Worm (Caenorhabditis elegans) whole organism, L3 larva: ENCODE measurements around the gene gst-35.
"Not testable (repeated sequence)": the region's sequence is repeated elsewhere in the genome, so short reads cannot be mapped to it uniquely, and the experiment has no call there.

Experiments
- R02D3.7 ChIP-seq: fragments of 150-350 bp; optimal IDR thresholded peaks from 2 replicates; lab custom pipeline; 2014; ENCODE audit warnings: missing biosample characterization, missing genetic modification characterization
- ZK546.5 ChIP-seq: sonication (generic microtip); optimal IDR thresholded peaks from 2 replicates; lab custom pipeline; 2017; ENCODE audit warnings: missing biosample characterization, missing genetic modification characterization
- ama-1 ChIP-seq: fragments of 150-350 bp; optimal IDR thresholded peaks from 2 replicates; lab custom pipeline; 2018
- ceh-82 ChIP-seq: fragments of 150-350 bp; optimal IDR thresholded peaks from 2 replicates; lab custom pipeline; 2014; ENCODE audit warnings: missing biosample characterization, missing genetic modification characterization
- ceh-9 ChIP-seq: sonication (generic microtip); optimal IDR thresholded peaks from 2 replicates; lab custom pipeline; 2018; ENCODE audit warnings: missing biosample characterization, missing genetic modification characterization
- daf-12 ChIP-seq: fragments of 150-350 bp; optimal IDR thresholded peaks from 2 replicates; lab custom pipeline; 2014; ENCODE audit warnings: missing biosample characterization, missing genetic modification reagents, missing genetic modification characterization
- egl-5 ChIP-seq: fragments of 150-350 bp; optimal IDR thresholded peaks from 2 replicates; lab custom pipeline; 2017; ENCODE audit warnings: missing biosample characterization, missing genetic modification reagents, missing genetic modification characterization, inconsistent platforms
- eor-1 ChIP-seq, 2 experiments: fragments of 150-350 bp; optimal IDR thresholded peaks; 2 replicates each; lab custom pipeline; 2014 to 2018; ENCODE audit warnings: missing biosample characterization in 2 of 2, missing genetic modification characterization in 2 of 2
- fkh-10 ChIP-seq: sonication (generic microtip); optimal IDR thresholded peaks from 2 replicates; lab custom pipeline; 2017; ENCODE audit warnings: missing biosample characterization, missing genetic modification reagents, missing genetic modification characterization
- fos-1 ChIP-seq: fragments of 150-350 bp; optimal IDR thresholded peaks from 2 replicates; lab custom pipeline; 2014; ENCODE audit warnings: missing biosample characterization, missing genetic modification characterization
- jun-1 ChIP-seq: fragments of 150-350 bp; optimal IDR thresholded peaks from 2 replicates; lab custom pipeline; 2014; ENCODE audit warnings: missing biosample characterization, missing genetic modification reagents, missing genetic modification characterization
- lin-39 ChIP-seq: fragments of 150-350 bp; optimal IDR thresholded peaks from 2 replicates; lab custom pipeline; 2018; ENCODE audit warnings: missing biosample characterization, missing genetic modification reagents, missing genetic modification characterization
- mdl-1 ChIP-seq: fragments of 150-350 bp; optimal IDR thresholded peaks from 2 replicates; lab custom pipeline; 2014; ENCODE audit warnings: missing biosample characterization, missing genetic modification characterization
- mml-1 ChIP-seq: fragments of 150-350 bp; sonication (generic microtip); optimal IDR thresholded peaks from 3 replicates; lab custom pipeline; 2014; ENCODE audit warnings: missing biosample characterization, missing genetic modification characterization
- nhr-12 ChIP-seq: fragments of 150-350 bp; optimal IDR thresholded peaks from 2 replicates; lab custom pipeline; 2014; ENCODE audit warnings: missing biosample characterization, missing genetic modification characterization
- nhr-23 ChIP-seq: fragments of 150-350 bp; optimal IDR thresholded peaks from 2 replicates; lab custom pipeline; 2014; ENCODE audit warnings: missing biosample characterization, missing genetic modification reagents, missing genetic modification characterization
- nhr-237 ChIP-seq: fragments of 150-350 bp; optimal IDR thresholded peaks from 2 replicates; lab custom pipeline; 2014; ENCODE audit warnings: missing biosample characterization, missing genetic modification characterization
- nhr-25 ChIP-seq: sonication (generic microtip); optimal IDR thresholded peaks from 2 replicates; lab custom pipeline; 2017; ENCODE audit warnings: missing biosample characterization, missing genetic modification characterization
- nhr-67 ChIP-seq: fragments of 150-350 bp; optimal IDR thresholded peaks from 2 replicates; lab custom pipeline; 2014; ENCODE audit warnings: missing biosample characterization, missing genetic modification characterization
- nhr-76 ChIP-seq: fragments of 150-350 bp; sonication (generic microtip); optimal IDR thresholded peaks from 5 replicates; lab custom pipeline; 2014; ENCODE audit warnings: missing biosample characterization, missing genetic modification characterization
- pha-4 ChIP-seq: fragments of 150-350 bp; optimal IDR thresholded peaks from 2 replicates; lab custom pipeline; 2014; ENCODE audit warnings: missing biosample characterization, missing genetic modification reagents, missing genetic modification characterization
- sea-2 ChIP-seq: fragments of 150-350 bp; sonication (generic microtip); optimal IDR thresholded peaks from 4 replicates; lab custom pipeline; 2014; ENCODE audit warnings: missing biosample characterization, missing genetic modification reagents, missing genetic modification characterization
- skn-1 ChIP-seq: fragments of 150-350 bp; optimal IDR thresholded peaks from 2 replicates; lab custom pipeline; 2014; ENCODE audit warnings: missing biosample characterization, missing genetic modification characterization
- snpc-4 ChIP-seq: fragments of 150-350 bp; optimal IDR thresholded peaks from 2 replicates; lab custom pipeline; 2014; ENCODE audit warnings: missing biosample characterization, missing genetic modification characterization
- tbx-2 ChIP-seq: sonication (generic microtip); optimal IDR thresholded peaks from 2 replicates; lab custom pipeline; 2016; ENCODE audit warnings: mild to moderate bottlenecking, missing genetic modification characterization, missing compliant biosample characterization
- unc-39 ChIP-seq: sonication (generic microtip); optimal IDR thresholded peaks from 4 replicates; lab custom pipeline; 2017; ENCODE audit warnings: missing biosample characterization, missing genetic modification characterization
- unc-62 ChIP-seq: fragments of 150-350 bp; sonication (generic microtip); optimal IDR thresholded peaks from 4 replicates; lab custom pipeline; 2014; ENCODE audit warnings: missing biosample characterization, missing genetic modification reagents, missing genetic modification characterization
- ztf-11 ChIP-seq: fragments of 150-350 bp; optimal IDR thresholded peaks from 2 replicates; lab custom pipeline; 2014; ENCODE audit warnings: missing biosample characterization, missing genetic modification characterization

The gst-35 gene

DNA sequence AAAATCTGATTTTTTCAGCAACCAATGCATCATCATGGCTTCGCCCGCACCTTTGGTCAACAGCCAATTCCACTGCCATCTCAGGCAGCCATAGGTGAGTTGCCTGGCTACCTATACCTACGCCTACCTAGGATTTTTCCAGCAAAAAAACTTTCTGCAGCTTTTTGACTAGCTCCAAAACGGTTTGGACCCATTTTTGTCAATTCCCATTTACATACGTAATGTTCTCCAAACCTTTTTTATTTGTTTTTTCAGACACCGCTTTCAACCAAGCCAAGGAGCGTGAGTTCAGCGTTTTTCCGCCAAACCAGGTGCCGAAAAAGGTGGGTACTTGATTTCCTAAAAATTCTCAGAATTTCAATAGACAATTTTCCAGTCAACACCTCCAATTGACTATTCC, 41.5 kb downstream of the gst-35 start:
- TF ChIP-seq skn-1 (tag; lab: Kevin White, UChicago) = no peak
- no peak for TF ChIP-seq nhr-237 (tag; lab: Kevin White, UChicago)
- no peak for TF ChIP-seq ZK546.5 (tag; lab: Kevin White, UChicago)
- no peak for TF ChIP-seq nhr-76 (tag; lab: Kevin White, UChicago)
- no peak for TF ChIP-seq nhr-12 (tag; lab: Kevin White, UChicago)
- no peak for TF ChIP-seq ceh-9 (tag; lab: Kevin White, UChicago)
- no peak for TF ChIP-seq unc-39 (tag; lab: Kevin White, UChicago)
- TF ChIP-seq, all 47 proteins: peak for 0

DNA sequence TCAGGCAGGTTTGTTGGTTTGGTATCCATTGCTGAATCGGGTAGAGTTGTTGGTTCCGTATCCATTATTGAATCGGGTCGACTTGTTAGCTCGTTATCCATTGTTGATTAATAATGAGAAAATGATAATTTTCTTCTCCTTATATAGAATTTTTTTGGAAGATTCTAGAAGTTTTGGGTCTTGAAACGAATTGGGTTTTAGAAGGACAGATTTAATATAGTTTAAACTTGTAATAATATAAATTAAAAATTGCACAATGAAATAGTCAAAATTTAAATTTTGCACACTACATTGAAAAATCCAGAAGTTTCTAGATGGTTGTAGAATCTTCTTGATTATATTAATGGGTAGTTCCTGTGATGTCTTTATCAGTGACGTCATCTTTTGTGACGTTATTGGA, 44.3 kb downstream of the gst-35 start, which contains the start of gene Y53F4B.26:
TSS of gene Y53F4B.26 (minus strand) at position 101 of the 400 bp plus-strand sequence.
- TF ChIP-seq nhr-67 (tag; lab: Kevin White, UChicago); eor-1 (tag; optimal IDR thresholded peaks at IDR 0.05; lab: Kevin White, UChicago); lin-39 (tag; lab: Kevin White, UChicago): not testable (repeated sequence)

DNA sequence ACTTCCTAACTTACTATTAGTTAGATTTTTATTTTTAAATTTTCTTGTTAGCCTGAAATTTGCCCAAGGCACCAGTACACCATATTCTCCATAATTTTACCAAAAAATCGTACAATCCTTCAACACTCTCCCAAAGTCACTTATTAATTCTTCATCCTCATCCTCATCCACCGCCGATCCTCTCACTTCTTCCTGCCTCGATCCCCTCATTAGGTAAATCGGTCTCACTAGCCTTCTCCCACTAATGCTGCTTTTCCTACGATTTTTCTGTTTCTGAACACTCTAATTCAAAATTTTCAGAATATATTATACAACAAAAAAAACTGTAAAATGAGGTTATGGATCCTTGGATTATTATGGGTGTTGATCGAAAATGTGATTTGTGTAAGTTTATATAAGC, 49.3 kb downstream of the gst-35 start, which contains the start of gene Y53F4B.25:
TSS of gene Y53F4B.25 (plus strand) at position 301 of the 400 bp plus-strand sequence.
- no peak for TF ChIP-seq pha-4

DNA sequence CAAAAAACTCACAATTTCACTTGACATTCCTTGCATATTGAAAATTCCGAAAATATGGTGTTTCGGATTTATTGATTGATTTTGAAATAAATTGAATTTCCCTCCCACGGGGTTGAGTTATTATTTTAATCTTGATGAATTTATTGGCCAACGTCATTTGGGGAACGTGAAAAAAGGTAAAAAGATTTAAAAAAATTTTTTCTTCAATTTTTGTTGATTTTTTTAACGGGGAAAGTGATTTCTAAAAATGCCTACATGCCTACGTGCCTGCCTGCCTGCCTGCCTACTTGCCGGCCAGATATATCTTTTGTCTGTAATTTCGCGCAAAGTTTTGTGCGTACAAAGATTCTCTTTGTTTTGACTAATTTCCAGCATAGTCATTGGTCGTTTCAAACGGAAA, 50.9 kb downstream of the gst-35 start, which contains the start of gene Y53F4B.24:
TSS of gene Y53F4B.24 (minus strand) at position 101 of the 400 bp plus-strand sequence.
- no peak for TF ChIP-seq ceh-82 (tag; lab: Kevin White, UChicago)
- TF ChIP-seq snpc-4 (tag; lab: Kevin White, UChicago) = no peak
- TF ChIP-seq R02D3.7 (tag; lab: Kevin White, UChicago) = no peak
- TF ChIP-seq fkh-10 = no peak
- TF ChIP-seq sea-2 (GFP tag; lab: Kevin White, UChicago) = no peak
- TF ChIP-seq unc-62 (GFP tag; lab: Kevin White, UChicago) = no peak
- no peak for TF ChIP-seq daf-12 (tag; lab: Kevin White, UChicago)
- TF ChIP-seq egl-5 (tag; lab: Kevin White, UChicago) = no peak
- no peak for TF ChIP-seq mml-1 (tag; lab: Kevin White, UChicago)
- no peak for TF ChIP-seq nhr-23 (tag; lab: Kevin White, UChicago)
- no peak for TF ChIP-seq tbx-2 (tag; lab: Kevin White, UChicago)
- no peak for TF ChIP-seq ztf-11 (tag; lab: Kevin White, UChicago)
- no peak for TF ChIP-seq ceh-9 (tag; lab: Kevin White, UChicago)
- TF ChIP-seq fos-1 = no peak
- no peak for TF ChIP-seq mdl-1 (tag; lab: Kevin White, UChicago)
- TF ChIP-seq ama-1 (lab: Kevin White, UChicago) = no peak
- no peak for TF ChIP-seq nhr-25 (tag; lab: Kevin White, UChicago)
- no peak for TF ChIP-seq jun-1 (tag; lab: Kevin White, UChicago)
- TF ChIP-seq nhr-237 (tag; lab: Kevin White, UChicago) = no peak
- TF ChIP-seq, all 47 proteins: peak for 0
